Worm (Caenorhabditis elegans): ENCODE results near the gene E01G4.5.

The E01G4.5 gene

ce11 chrII:13469043-13469652, 3.1 kb upstream of the E01G4.5 start, which contains the start of gene E01G4.3:
Gene E01G4.3, minus strand, starts transcription at chrII:13469602.
- TF ChIP-seq arid-1 (GFP tag; conservative IDR thresholded peaks at IDR 0.05) (no peak), egl-43 (GFP tag; IDR thresholded peaks at IDR 0.05) (no peak), aly-2 (tag; optimal IDR thresholded peaks at IDR 0.05) (no peak), jun-1 (tag; optimal IDR thresholded peaks at IDR 0.05) (no peak), mdl-1 (tag; optimal IDR thresholded peaks at IDR 0.05) (peak; percentile 72 to 86), lir-3 (tag; optimal IDR thresholded peaks at IDR 0.05) (no peak), dmd-8 (GFP tag; IDR thresholded peaks at IDR 0.05) (no peak), mxl-3 (GFP tag; optimal IDR thresholded peaks at IDR 0.05) (peak; percentile 70), zag-1 (tag; optimal IDR thresholded peaks at IDR 0.05) (no peak), daf-8 (GFP tag; IDR thresholded peaks at IDR 0.05) (no peak), lin-39 (tag; optimal IDR thresholded peaks at IDR 0.05) (no peak), lin-38 (GFP tag; IDR thresholded peaks at IDR 0.05) (peak; percentile 39; the same call in 1 of the 2 replicates), hlh-11 (tag; optimal IDR thresholded peaks at IDR 0.05) (peak; percentile 95), ceh-44 (GFP tag; IDR thresholded peaks at IDR 0.05) (no peak), lin-15B (tag; optimal IDR thresholded peaks at IDR 0.05) (no peak), Y105C5A.15 (GFP tag; IDR thresholded peaks at IDR 0.05) (no peak), gei-8 (GFP tag; optimal IDR thresholded peaks at IDR 0.05) (peak; percentile 52), pqm-1 (tag; optimal IDR thresholded peaks at IDR 0.05) (peak; percentile 38), sdz-12 (GFP tag; optimal IDR thresholded peaks at IDR 0.05) (no peak), nhr-237 (tag; optimal IDR thresholded peaks at IDR 0.05) (no peak), nhr-42 (GFP tag; IDR thresholded peaks at IDR 0.05) (peak; percentile 11; the same call in 1 of the 2 replicates), nhr-10 (tag; optimal IDR thresholded peaks at IDR 0.05) (peak; percentile 86), mep-1 (tag; optimal IDR thresholded peaks at IDR 0.05) (peak; percentile 76), T20F7.1 (GFP tag; optimal IDR thresholded peaks at IDR 0.05) (peak; percentile 53), ama-1 (optimal IDR thresholded peaks at IDR 0.05) (no peak), hif-1 (tag; optimal IDR thresholded peaks at IDR 0.05) (peak in 1 of 2 experiments; percentile 91), vab-7 (GFP tag; IDR thresholded peaks at IDR 0.05) (no peak), snpc-4 (tag; optimal IDR thresholded peaks at IDR 0.05) (no peak), php-3 (GFP tag; IDR thresholded peaks at IDR 0.05) (peak; percentile 53), zip-2 (tag; optimal IDR thresholded peaks at IDR 0.05) (no peak), madf-9 (GFP tag; conservative IDR thresholded peaks at IDR 0.05) (no peak), lsy-2 (tag; optimal IDR thresholded peaks at IDR 0.05) (peak; percentile 14 to 34), nhr-41 (GFP tag; IDR thresholded peaks at IDR 0.05) (no peak), lin-13 (GFP tag; optimal IDR thresholded peaks at IDR 0.05) (no peak), nhr-102 (tag; optimal IDR thresholded peaks at IDR 0.05) (peak; percentile 77), tag-97 (GFP tag; IDR thresholded peaks at IDR 0.05) (no peak), tra-1 (GFP tag; IDR thresholded peaks at IDR 0.05) (peak; percentile 86), madf-5 (GFP tag; IDR thresholded peaks at IDR 0.05) (no peak), mxl-2 (GFP tag; conservative IDR thresholded peaks at IDR 0.05) (peak; percentile 100), ZK546.5 (tag; optimal IDR thresholded peaks at IDR 0.05) (no peak), fos-1 (tag; optimal IDR thresholded peaks at IDR 0.05) (no peak), F10B5.3 (tag; optimal IDR thresholded peaks at IDR 0.05) (no peak), zfp-3 (GFP tag; conservative IDR thresholded peaks at IDR 0.05) (no peak), ceh-28 (tag; optimal IDR thresholded peaks at IDR 0.05) (no peak), lin-29 (GFP tag; IDR thresholded peaks at IDR 0.05) (no peak), mes-2 (tag; optimal IDR thresholded peaks at IDR 0.05; ENCODE audit: poor library complexity, severe bottlenecking) (peak; percentile 17), mdt-29 (GFP tag; IDR thresholded peaks at IDR 0.05) (no peak), aha-1 (tag) (peak; percentile 97), egl-27 (tag; optimal IDR thresholded peaks at IDR 0.05) (no peak), cey-2 (tag; optimal IDR thresholded peaks at IDR 0.05; ENCODE audit: borderline replicate concordance, insufficient read depth) (no peak), ces-1 (GFP tag; optimal IDR thresholded peaks at IDR 0.05) (no peak)
